Worm (Caenorhabditis elegans) whole organism, L1 larva: ENCODE results near the gene nhr-219.
A peak's percentile ranks its signal among the peaks of the same experiment; 100 is the strongest.

Source experiments
- C04F5.9 ChIP-seq: sonication (generic microtip); optimal IDR thresholded peaks from 2 replicates; lab custom pipeline; 2016; ENCODE audit warnings: missing genetic modification characterization, missing compliant biosample characterization
- C34B4.2 ChIP-seq: sonication (generic microtip); optimal IDR thresholded peaks from 2 replicates; lab custom pipeline; 2017; ENCODE audit warnings: mild to moderate bottlenecking, missing genetic modification characterization, missing compliant biosample characterization
- F16B12.6 ChIP-seq: fragments of 150-350 bp; optimal IDR thresholded peaks from 2 replicates; lab custom pipeline; 2014; ENCODE audit warnings: missing biosample characterization, missing genetic modification characterization
- blmp-1 ChIP-seq: fragments of 150-350 bp; optimal IDR thresholded peaks from 2 replicates; lab custom pipeline; 2014; ENCODE audit warnings: missing biosample characterization, missing genetic modification characterization
- ceh-63 ChIP-seq: fragments of 200-800 bp; sonication (Bioruptor generic); optimal IDR thresholded peaks from 2 replicates; lab custom pipeline; 2018; ENCODE audit warnings: mild to moderate bottlenecking, missing genetic modification characterization, missing compliant biosample characterization
- dsc-1 ChIP-seq: sonication (generic microtip); optimal IDR thresholded peaks from 2 replicates; lab custom pipeline; 2016; ENCODE audit warnings: mild to moderate bottlenecking, missing genetic modification characterization, missing compliant biosample characterization
- efl-1 ChIP-seq, 4 experiments: fragments of 150-350 bp; optimal IDR thresholded peaks in 3 of 4; peaks in 1 of 4; 1 replicate in 1 of 4; 2 replicates in 3 of 4; lab custom pipeline; 2014; ENCODE audit warnings: missing biosample characterization in 2 of 4, missing genetic modification characterization in 2 of 4, missing genetic modification reagents in 2 of 4
- egl-13 ChIP-seq: sonication (generic microtip); optimal IDR thresholded peaks from 2 replicates; lab custom pipeline; 2016; ENCODE audit warnings: missing genotype, missing genetic modification reagents, missing genetic modification characterization, missing compliant biosample characterization
- elt-2 ChIP-seq: sonication (generic microtip); optimal IDR thresholded peaks from 2 replicates; lab custom pipeline; 2016; ENCODE audit warnings: missing genetic modification characterization, mild to moderate bottlenecking, inconsistent platforms, missing compliant biosample characterization, missing genetic modification reagents
- elt-3 ChIP-seq, 6 experiments: fragments of 150-350 bp in 1 of 6; sonication (generic microtip); optimal IDR thresholded peaks; 2 replicates each; lab custom pipeline; 2017 to 2018; ENCODE audit warnings: missing biosample characterization in 6 of 6, missing genetic modification characterization in 6 of 6, inconsistent platforms in 1 of 6
- fkh-10 ChIP-seq: sonication (generic microtip); optimal IDR thresholded peaks from 2 replicates; lab custom pipeline; 2017; ENCODE audit warnings: missing biosample characterization, missing genetic modification reagents, missing genetic modification characterization
- grh-1 ChIP-seq: fragments of 200-800 bp; sonication (Bioruptor generic); IDR thresholded peaks from 2 replicates; pipeline ENCODE4 v1.3.6; 2022; ENCODE audit warnings: missing genetic modification reagents, missing genetic modification characterization, missing compliant biosample characterization
- hlh-4 ChIP-seq: sonication (generic microtip); optimal IDR thresholded peaks from 2 replicates; lab custom pipeline; 2016; ENCODE audit warnings: mild to moderate bottlenecking, missing genetic modification characterization, missing compliant biosample characterization
- lin-13 ChIP-seq: fragments of 150-350 bp; optimal IDR thresholded peaks from 2 replicates; lab custom pipeline; 2014; ENCODE audit warnings: missing biosample characterization, missing genetic modification reagents, missing genetic modification characterization
- lin-14 ChIP-seq: fragments of 200-800 bp; sonication (Bioruptor generic); optimal IDR thresholded peaks from 2 replicates; lab custom pipeline; 2018; ENCODE audit warnings: mild to moderate bottlenecking, missing genetic modification characterization, moderate library complexity, missing compliant biosample characterization
- lin-35 ChIP-seq, 2 experiments: fragments of 150-350 bp; optimal IDR thresholded peaks; 2 replicates each; lab custom pipeline; 2014; ENCODE audit warnings: missing biosample characterization in 2 of 2, missing genetic modification characterization in 2 of 2, missing genetic modification reagents in 2 of 2
- lsy-2 ChIP-seq, 2 experiments: fragments of 150-350 bp; optimal IDR thresholded peaks; 2 replicates each; lab custom pipeline; 2014; ENCODE audit warnings: missing biosample characterization in 2 of 2, missing genetic modification characterization in 2 of 2
- mdl-1 ChIP-seq, 2 experiments: fragments of 150-350 bp; optimal IDR thresholded peaks; 2 replicates each; lab custom pipeline; 2014 to 2017; ENCODE audit warnings: missing biosample characterization in 2 of 2, missing genetic modification characterization in 2 of 2, inconsistent platforms in 1 of 2
- nhr-11 ChIP-seq: fragments of 150-350 bp; optimal IDR thresholded peaks from 2 replicates; lab custom pipeline; 2014; ENCODE audit warnings: missing biosample characterization, missing genetic modification characterization
- nhr-19 ChIP-seq: fragments of 200-800 bp; sonication (Bioruptor generic); conservative IDR thresholded peaks from 2 replicates; pipeline ENCODE4 v1.3.6; 2022; ENCODE audit warnings: missing genetic modification characterization, missing compliant biosample characterization
- nhr-20 ChIP-seq: sonication (generic microtip); optimal IDR thresholded peaks from 2 replicates; lab custom pipeline; 2016; ENCODE audit warnings: mild to moderate bottlenecking, missing genetic modification characterization, missing compliant biosample characterization
- nhr-71 ChIP-seq: sonication (generic microtip); optimal IDR thresholded peaks from 2 replicates; lab custom pipeline; 2016; ENCODE audit warnings: mild to moderate bottlenecking, missing genetic modification characterization, moderate library complexity, missing compliant biosample characterization
- nhr-76 ChIP-seq: sonication (generic microtip); optimal IDR thresholded peaks from 2 replicates; lab custom pipeline; 2017; ENCODE audit warnings: missing biosample characterization, missing genetic modification characterization
- nhr-84 ChIP-seq: sonication (generic microtip); optimal IDR thresholded peaks from 2 replicates; lab custom pipeline; 2017; ENCODE audit warnings: missing biosample characterization, missing genetic modification characterization
- nhr-85 ChIP-seq: sonication (generic microtip); peaks from one replicate; lab custom pipeline; 2016; ENCODE audit warnings: missing genetic modification characterization, inconsistent platforms, missing compliant biosample characterization
- nhr-90 ChIP-seq: sonication (generic microtip); optimal IDR thresholded peaks from 2 replicates; lab custom pipeline; 2016; ENCODE audit warnings: mild to moderate bottlenecking, missing genetic modification characterization, missing compliant biosample characterization; ENCODE audit not compliant: poor library complexity
- pag-3 ChIP-seq: sonication (generic microtip); optimal IDR thresholded peaks from 2 replicates; lab custom pipeline; 2017; ENCODE audit warnings: missing genetic modification characterization, mild to moderate bottlenecking, missing compliant biosample characterization, antibody characterized with exemption, borderline replicate concordance; ENCODE audit not compliant: insufficient read depth
- rnt-1 ChIP-seq: sonication (generic microtip); optimal IDR thresholded peaks from 2 replicates; lab custom pipeline; 2016; ENCODE audit warnings: mild to moderate bottlenecking, missing genetic modification characterization, moderate library complexity, missing compliant biosample characterization
- skn-1 ChIP-seq: fragments of 150-350 bp; optimal IDR thresholded peaks from 2 replicates; lab custom pipeline; 2014; ENCODE audit warnings: missing biosample characterization, missing genetic modification characterization
- snpc-4 ChIP-seq: fragments of 150-350 bp; optimal IDR thresholded peaks from 2 replicates; lab custom pipeline; 2014; ENCODE audit warnings: missing biosample characterization, missing genetic modification characterization
- snu-23 ChIP-seq: sonication (generic microtip); optimal IDR thresholded peaks from 2 replicates; lab custom pipeline; 2016; ENCODE audit warnings: missing genetic modification characterization, missing compliant biosample characterization
- sox-4 ChIP-seq: sonication (generic microtip); optimal IDR thresholded peaks from 2 replicates; lab custom pipeline; 2016; ENCODE audit warnings: missing genetic modification characterization, missing compliant biosample characterization
- tbx-2 ChIP-seq: sonication (generic microtip); optimal IDR thresholded peaks from 2 replicates; lab custom pipeline; 2016; ENCODE audit warnings: missing genetic modification characterization, missing compliant biosample characterization
- unc-130 ChIP-seq: fragments of 150-350 bp; optimal IDR thresholded peaks from 2 replicates; lab custom pipeline; 2017; ENCODE audit warnings: missing biosample characterization, missing genetic modification characterization, inconsistent platforms
- unc-62 ChIP-seq: fragments of 150-350 bp; optimal IDR thresholded peaks from 2 replicates; lab custom pipeline; 2014; ENCODE audit warnings: missing biosample characterization, missing genetic modification reagents, missing genetic modification characterization
- unc-86 ChIP-seq: sonication (generic microtip); optimal IDR thresholded peaks from 2 replicates; lab custom pipeline; 2016; ENCODE audit warnings: missing genetic modification characterization, missing compliant biosample characterization
- unc-98 ChIP-seq: fragments of 200-800 bp; sonication (Bioruptor generic); IDR thresholded peaks from 2 replicates; pipeline ENCODE4 v1.3.6; 2022; ENCODE audit warnings: missing genetic modification characterization, missing compliant biosample characterization
- zip-4 ChIP-seq: fragments of 200-800 bp; sonication (Bioruptor generic); optimal IDR thresholded peaks from 2 replicates; lab custom pipeline; 2018; ENCODE audit warnings: mild to moderate bottlenecking, missing genetic modification characterization, moderate library complexity, missing compliant biosample characterization

The nhr-219 gene

DNA sequence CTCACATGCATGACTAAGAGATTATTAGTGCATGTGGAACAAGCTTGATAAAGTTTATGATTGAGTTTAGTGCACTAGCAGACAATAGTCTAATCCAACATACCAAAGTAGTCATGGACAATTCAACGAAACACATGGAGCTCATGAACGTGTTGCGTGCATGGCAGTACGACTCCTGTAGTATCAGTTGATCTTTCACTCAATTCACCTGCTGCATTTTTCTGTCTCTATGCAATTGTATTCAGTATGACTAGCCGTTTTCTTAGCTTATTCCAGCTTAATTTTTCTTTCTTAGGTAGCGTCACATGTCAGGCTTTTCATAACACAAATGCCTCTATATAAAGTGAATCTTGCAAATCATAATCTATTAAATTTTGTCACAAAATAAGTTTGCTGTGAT, 37.3 kb upstream of the nhr-219 start, which contains the start of gene srx-1:
TSS of gene srx-1 (plus strand) at position 382 of the 400 bp plus-strand sequence.
- TF ChIP-seq egl-13 (tag; lab: Kevin White, UChicago), result no peak
- no peak for TF ChIP-seq F16B12.6 (tag; lab: Kevin White, UChicago)
- TF ChIP-seq blmp-1 (tag; lab: Kevin White, UChicago), result no peak
- no peak for TF ChIP-seq C04F5.9 (tag; lab: Kevin White, UChicago)
- TF ChIP-seq dsc-1 (tag; lab: Kevin White, UChicago), result no peak
- TF ChIP-seq fkh-10 (GFP tag; lab: Kevin White, UChicago), result no peak

DNA sequence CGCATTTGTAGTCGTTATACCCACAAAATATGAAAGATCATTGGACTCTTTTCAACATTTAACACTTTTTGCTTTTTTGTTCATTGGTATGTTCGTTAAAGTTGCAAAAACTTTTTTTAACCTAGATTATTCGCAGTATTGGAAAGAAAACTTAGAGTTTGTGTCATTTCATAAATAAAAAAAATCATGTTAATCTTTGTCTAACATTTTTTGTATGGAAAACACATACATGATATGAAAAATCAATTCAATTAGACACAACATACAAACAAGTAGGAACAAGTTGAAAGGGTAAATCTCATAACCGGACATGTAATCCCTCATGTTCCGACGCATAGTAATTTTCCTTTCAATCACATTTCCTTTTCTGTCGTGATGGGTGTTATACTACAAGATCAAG, 35.2 kb upstream of the nhr-219 start, which contains the start of gene F59E11.2:
TSS of gene F59E11.2 (plus strand) at position 301 of the 400 bp plus-strand sequence.
- TF ChIP-seq hlh-4 (tag; lab: Kevin White, UChicago) (no peak), nhr-84 (no peak), sox-4 (tag; lab: Kevin White, UChicago) (no peak), lin-13 (no peak), efl-1 (optimal IDR thresholded peaks at IDR 0.05; lab: Kevin White, UChicago) (no peak), efl-1 (GFP tag; optimal IDR thresholded peaks at IDR 0.05 in 1 of 2; lab: Kevin White, UChicago) (no peak), zip-4 (GFP tag; lab: Kevin White, UChicago) (no peak), unc-62 (GFP tag; lab: Kevin White, UChicago) (no peak), snpc-4 (tag; lab: Kevin White, UChicago) (no peak), grh-1 (GFP tag; lab: Robert Waterston, UW) (no peak), nhr-71 (no peak), mdl-1 (tag; optimal IDR thresholded peaks at IDR 0.05; lab: Kevin White, UChicago) (no peak)

DNA sequence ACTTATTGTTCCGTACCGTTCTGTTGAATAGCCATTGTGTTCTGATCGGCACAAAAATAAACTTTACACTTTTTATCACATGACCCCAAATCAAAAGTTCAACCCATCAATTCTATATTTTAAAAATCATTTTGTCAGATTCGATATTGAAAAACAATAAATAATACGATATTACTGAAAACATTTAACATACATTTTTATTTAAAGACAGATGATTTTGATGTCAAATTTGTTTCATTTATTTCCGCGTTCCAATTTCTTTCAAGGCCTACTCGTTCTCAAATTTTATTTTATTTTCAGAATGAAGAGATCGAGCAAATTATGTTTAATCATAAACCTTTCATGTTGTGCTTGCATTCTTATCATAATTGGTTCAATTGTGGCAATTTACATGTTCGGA, 28.8 kb upstream of the nhr-219 start, which contains the start of gene F59E11.5:
TSS of gene F59E11.5 (plus strand) at position 301 of the 400 bp plus-strand sequence.
- TF ChIP-seq unc-86 (tag; lab: Kevin White, UChicago) (no peak), pag-3 (tag; lab: Kevin White, UChicago) (no peak), nhr-76 (tag; lab: Kevin White, UChicago) (no peak), skn-1 (tag; lab: Kevin White, UChicago) (no peak), lin-13 (no peak), rnt-1 (tag; lab: Kevin White, UChicago) (no peak)

DNA sequence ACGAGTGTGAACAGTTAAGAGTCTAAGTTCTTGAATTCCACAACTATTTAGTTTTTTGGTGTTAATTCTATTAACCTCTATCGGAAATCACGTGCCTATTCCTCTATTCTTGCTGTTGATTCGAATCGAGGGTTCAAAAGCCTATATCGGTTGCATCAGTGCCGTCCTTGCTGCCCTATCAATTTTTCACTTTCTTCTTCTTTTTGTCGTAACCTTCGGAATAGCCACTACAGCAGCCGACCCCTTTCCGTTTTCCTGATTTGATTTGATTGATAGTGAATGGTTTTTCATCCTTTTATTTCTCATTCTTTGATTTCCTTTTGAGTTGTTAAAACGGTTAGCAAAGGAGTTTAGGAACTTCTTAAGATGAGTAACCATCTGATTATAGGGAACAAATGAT, 28.3 kb upstream of the nhr-219 start:
- TF ChIP-seq nhr-71 (peak; percentile 30), nhr-20 (tag; lab: Kevin White, UChicago) (peak; percentile 63), snu-23 (GFP tag; lab: Kevin White, UChicago) (peak; percentile 48), unc-98 (no peak), elt-3 (tag; optimal IDR thresholded peaks at IDR 0.05; lab: Kevin White, UChicago) (peak in 4 of 6 experiments; percentile 44 to 91 (median 86)), ceh-63 (GFP tag; lab: Kevin White, UChicago) (no peak), elt-2 (no peak), tbx-2 (tag; lab: Kevin White, UChicago) (peak; percentile 23), nhr-19 (peak; percentile 11), nhr-90 (peak; percentile 35), hlh-4 (tag; lab: Kevin White, UChicago) (no peak), lin-35 (GFP tag; optimal IDR thresholded peaks at IDR 0.05; lab: Kevin White, UChicago) (no peak), unc-130 (peak; percentile 23), nhr-85 (tag; lab: Kevin White, UChicago) (peak; percentile 93), nhr-11 (tag; lab: Kevin White, UChicago) (no peak), lin-14 (GFP tag; lab: Kevin White, UChicago) (peak; percentile 61), lsy-2 (tag; optimal IDR thresholded peaks at IDR 0.05; lab: Kevin White, UChicago) (peak in 1 of 2 experiments; percentile 3), C34B4.2 (tag; lab: Kevin White, UChicago) (no peak), blmp-1 (tag; lab: Kevin White, UChicago) (peak; percentile 96)
